Fruit fly (Drosophila melanogaster): ENCODE data around the gene CG32192.
A peak's percentile ranks its signal among the peaks of the same experiment; 100 is the strongest.

The CG32192 gene

DNA sequence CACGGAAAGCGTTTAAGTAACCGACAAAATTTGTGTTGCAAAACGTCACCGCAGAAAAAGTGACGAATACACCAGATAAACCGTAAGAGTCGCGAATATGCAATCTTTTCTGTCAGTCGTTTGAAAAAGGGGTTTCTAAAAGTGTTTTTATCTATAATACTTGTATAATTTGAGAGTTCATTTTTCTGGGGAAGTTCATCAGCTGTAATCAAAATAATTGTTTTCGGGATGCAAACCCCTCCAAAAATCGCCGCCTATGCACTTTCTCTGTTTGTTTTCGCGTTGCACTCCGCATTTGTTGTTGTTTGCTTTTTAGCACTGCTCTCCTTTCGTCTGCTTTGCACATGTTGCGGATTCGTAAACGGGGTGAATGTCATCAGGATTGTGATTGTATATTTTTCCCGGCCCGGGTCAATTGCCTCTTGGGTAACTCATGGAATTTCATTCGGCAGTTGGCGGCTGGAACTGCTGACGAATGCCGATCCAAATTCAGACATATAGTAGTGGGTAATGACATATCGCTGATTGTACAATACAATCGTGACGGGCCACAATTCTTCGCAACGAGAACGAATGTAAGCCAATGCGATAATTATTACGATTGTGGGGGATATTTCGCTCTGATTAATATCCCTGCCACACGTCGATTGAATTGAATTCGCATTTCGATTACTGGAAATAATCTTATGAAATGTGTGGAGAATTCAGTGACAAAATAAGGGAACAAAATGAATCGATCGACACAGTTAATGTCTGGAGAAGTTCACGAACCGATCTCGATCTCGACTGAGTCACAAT, 28.2 kb upstream of the CG32192 start:
- TF ChIP-seq CG8478 (optimal IDR thresholded peaks at IDR 0.05) (no peak), EcR (GFP tag; optimal IDR thresholded peaks at IDR 0.05) (peak; percentile 78 to 80)

DNA sequence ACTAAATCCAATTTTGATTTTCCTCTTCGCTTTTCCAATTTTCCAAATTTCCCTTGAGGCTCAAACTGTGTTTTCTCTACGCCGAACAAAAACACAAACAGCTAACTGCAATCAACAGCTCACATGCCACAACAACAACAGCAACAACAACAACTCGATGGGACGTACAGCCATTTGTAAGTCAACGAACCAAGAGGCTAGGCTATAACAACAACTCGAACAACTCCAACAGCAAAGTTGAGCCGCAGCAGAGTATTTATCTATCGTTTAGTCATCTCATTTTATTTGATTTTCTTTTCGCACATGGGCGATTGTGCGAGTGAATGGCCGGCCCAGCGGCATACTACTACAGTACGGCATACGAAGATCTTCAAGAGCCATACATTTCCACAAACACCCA, 27.3 kb upstream of the CG32192 start:
- no peak for TF ChIP-seq psq (optimal IDR thresholded peaks at IDR 0.05)
- no peak for TF ChIP-seq Dll (optimal IDR thresholded peaks at IDR 0.05)
- TF ChIP-seq pan (optimal IDR thresholded peaks at IDR 0.05): no peak
- no peak for TF ChIP-seq usp (GFP tag; optimal IDR thresholded peaks at IDR 0.05)
- no peak for TF ChIP-seq EcR (GFP tag; optimal IDR thresholded peaks at IDR 0.05)
- no peak for TF ChIP-seq CG8478 (optimal IDR thresholded peaks at IDR 0.05)

DNA sequence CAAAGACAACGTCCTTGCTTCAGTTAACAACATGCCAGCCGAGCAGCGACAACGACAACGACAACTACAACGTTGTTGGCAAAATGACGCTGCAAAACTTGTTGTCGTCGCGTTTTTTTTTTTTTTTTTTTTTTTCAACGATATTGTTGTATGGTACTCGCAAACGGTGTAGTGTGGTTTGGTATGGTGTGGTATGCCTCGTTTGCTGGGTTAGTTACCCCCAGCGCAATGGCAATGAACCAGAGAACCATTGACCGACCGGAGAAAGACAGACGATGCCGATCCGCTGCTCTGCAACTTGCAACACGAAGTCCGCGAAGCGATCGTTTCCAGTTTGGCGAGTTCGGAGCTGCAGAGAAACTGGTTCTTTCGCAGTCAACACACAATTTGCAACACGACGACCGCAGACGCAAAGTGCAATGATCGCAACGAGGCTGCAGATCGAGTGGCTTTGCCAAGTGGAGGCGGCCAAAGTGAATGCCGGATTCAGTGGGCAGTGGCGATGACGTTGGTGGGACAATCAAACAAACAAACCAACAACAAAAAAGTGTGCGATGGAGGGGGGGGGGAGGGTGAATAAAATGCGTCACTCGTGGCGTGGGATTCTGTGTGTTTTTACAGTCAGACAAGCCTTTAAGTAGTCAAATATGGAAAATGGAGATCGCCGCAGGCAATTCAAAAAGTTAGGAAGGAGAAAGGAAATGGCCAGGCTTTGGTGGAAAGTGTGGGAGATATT, 26.8 kb upstream of the CG32192 start:
- TF ChIP-seq EcR (GFP tag; optimal IDR thresholded peaks at IDR 0.05): peak; percentile 64 to 96
- TF ChIP-seq pan (optimal IDR thresholded peaks at IDR 0.05): no peak
- no peak for TF ChIP-seq psq (optimal IDR thresholded peaks at IDR 0.05)

DNA sequence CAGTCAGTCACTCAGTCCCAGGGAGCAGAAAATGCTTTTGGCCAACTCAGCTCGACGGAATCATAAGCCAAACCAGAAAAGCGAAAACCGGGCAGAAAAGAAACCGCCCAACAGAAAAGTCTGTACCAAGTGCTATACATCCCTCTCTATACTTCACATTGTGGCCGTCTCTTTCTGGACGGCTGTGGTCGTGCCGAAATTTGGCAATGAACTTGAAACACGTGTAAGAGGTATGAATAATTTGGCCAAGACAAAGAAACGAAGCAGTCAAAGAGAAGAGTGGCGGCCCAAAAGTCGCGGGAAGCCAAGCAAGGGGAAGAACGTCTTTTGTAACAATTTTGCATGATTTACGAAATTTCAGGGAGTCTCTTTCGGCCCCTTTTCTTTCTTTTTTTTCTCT, 25.8 kb upstream of the CG32192 start:
- TF ChIP-seq pan (optimal IDR thresholded peaks at IDR 0.05): no peak
- no peak for TF ChIP-seq psq (optimal IDR thresholded peaks at IDR 0.05)
- TF ChIP-seq usp (GFP tag; optimal IDR thresholded peaks at IDR 0.05): no peak
- no peak for TF ChIP-seq CG8478 (optimal IDR thresholded peaks at IDR 0.05)
- no peak for TF ChIP-seq EcR (GFP tag; optimal IDR thresholded peaks at IDR 0.05)
- no peak for TF ChIP-seq Dll (optimal IDR thresholded peaks at IDR 0.05)

DNA sequence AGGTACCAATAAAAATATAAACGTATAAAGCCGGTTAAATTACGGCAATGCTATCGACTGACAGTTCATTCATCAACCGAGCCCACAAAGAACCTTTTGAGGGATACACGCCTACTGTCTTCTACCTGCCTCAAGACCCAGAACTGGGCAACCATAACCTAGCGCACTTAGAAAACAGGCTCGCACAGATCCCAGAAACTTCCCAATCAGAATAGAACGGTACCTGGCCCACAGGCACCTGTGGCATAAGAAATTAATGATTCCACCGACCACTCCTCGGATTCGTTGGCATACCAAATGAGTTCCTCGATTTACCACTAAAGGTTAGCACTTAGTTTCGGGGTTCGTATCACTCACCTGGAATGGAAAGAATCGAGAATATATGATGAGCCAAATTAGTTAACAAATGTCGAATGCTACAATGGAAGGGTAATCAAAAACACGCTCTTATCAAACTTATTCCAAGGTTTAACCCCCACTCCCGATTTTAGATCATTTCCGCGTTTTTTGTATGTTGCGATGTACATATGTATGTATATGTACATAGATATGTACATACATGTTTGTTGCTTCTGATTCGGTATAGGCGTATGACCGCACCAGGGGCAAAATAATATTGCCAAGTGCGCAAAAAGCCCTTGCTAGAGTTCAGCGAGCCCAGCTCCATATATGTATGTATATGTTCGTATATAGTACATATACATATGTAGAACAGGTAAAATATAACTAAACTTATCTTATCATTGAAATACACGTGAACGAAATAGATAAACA, 24.8 kb upstream of the CG32192 start:
- TF ChIP-seq usp (GFP tag; optimal IDR thresholded peaks at IDR 0.05): no peak

DNA sequence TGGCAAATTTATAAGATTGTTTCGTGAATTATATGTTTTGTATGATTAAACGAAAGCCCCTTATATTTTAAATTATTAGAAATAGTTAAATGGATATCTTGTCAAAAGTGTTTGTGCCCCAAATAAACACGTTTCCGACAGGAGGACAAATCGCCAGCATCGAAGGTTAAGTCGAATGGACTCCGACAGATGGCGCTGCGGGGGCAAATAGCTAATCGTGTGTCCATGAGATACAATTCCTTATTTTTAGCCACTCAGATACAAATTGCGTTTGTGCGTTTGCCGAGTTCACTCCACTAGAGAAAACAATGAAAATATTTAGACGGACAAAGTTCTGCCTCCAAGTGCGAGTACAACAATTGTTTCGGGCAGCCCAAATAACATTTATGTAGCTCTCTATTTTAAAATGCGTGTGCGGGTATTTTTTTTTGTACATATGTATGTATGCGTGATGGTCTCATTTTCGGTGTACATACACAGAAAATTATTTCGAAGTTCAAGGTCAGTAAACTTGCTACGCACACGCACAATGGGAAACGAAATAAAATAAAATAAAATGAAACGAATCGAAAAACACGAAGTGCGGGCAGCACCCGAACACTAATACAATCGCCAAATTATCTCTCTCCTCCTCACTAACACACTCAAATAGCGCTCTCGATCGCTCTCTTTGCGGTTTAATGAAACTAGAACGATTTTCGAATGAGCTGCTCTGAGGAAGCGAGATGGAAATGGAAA, 23.8 kb upstream of the CG32192 start:
- TF ChIP-seq pan (optimal IDR thresholded peaks at IDR 0.05) (no peak), EcR (GFP tag; optimal IDR thresholded peaks at IDR 0.05) (peak; percentile 6 to 66)

DNA sequence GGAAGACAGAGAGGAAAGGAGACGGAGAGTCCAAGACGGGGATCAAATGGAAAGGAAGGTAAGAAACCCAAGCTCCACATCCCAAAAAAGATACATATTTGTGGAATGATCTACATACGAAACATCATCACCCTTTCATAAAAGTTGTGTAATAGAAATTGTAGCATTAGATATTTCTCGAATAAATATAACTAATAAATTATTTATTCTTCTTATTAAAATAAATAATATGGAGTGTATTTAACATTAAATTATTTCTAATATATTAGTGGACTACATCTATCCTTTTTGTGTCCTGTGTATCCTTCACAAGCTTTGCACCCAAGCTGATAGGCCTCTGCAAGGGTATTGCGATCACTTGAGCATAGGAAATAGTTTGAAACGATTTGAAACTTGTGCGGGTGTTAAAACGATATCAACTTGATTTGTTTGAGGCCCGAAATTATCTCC, 23.2 kb upstream of the CG32192 start:
- TF ChIP-seq Dll (optimal IDR thresholded peaks at IDR 0.05): no peak
- TF ChIP-seq pan (optimal IDR thresholded peaks at IDR 0.05): no peak
- no peak for TF ChIP-seq usp (GFP tag; optimal IDR thresholded peaks at IDR 0.05)
- no peak for TF ChIP-seq psq (optimal IDR thresholded peaks at IDR 0.05)
- TF ChIP-seq CG8478 (optimal IDR thresholded peaks at IDR 0.05): no peak
- no peak for TF ChIP-seq EcR (GFP tag; optimal IDR thresholded peaks at IDR 0.05)

DNA sequence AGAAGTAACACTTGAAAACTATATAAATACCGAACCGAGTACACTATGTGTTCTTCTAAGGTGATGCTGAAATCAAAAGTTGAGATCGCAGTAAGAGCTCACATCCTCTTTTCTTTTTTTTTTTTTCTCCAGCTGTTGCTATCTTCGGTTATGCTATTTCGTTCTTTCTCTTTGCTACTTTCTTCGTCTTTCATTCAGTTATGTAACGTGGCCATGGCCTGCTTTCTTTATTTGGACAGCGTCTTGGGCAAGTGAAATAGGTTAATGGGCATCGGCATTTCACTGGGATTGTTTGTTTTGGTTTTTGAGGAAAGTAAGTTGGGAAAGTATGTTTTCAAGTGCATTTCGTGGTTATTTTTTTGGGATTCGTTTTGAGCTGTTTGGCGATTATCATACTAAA, 22.5 kb upstream of the CG32192 start:
- TF ChIP-seq psq (optimal IDR thresholded peaks at IDR 0.05) (no peak), pan (optimal IDR thresholded peaks at IDR 0.05) (no peak), EcR (GFP tag; optimal IDR thresholded peaks at IDR 0.05) (no peak), usp (GFP tag; optimal IDR thresholded peaks at IDR 0.05) (no peak), CG8478 (optimal IDR thresholded peaks at IDR 0.05) (no peak), Dll (optimal IDR thresholded peaks at IDR 0.05) (no peak)

DNA sequence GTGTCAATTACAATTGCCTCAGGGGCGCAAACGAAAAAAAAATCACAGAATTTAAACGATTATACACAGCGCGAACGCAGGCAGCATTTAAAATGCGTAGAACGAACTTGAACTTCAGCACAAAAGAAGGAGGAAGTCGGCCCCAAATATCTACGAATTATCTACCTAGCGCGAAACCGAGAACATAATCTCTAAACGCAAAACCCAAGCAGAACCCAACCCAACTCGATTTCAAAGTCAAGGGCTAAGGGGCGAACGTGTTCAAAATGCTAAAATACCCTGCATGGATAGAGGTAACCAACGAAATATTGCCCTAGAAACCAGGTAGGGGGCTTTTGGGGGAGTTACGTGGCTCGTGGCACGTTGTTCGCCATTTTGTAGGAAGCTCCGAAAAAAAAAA, 21.6 kb upstream of the CG32192 start:
- no peak for TF ChIP-seq CG8478 (optimal IDR thresholded peaks at IDR 0.05)
- no peak for TF ChIP-seq EcR (GFP tag; optimal IDR thresholded peaks at IDR 0.05)
- no peak for TF ChIP-seq psq (optimal IDR thresholded peaks at IDR 0.05)

DNA sequence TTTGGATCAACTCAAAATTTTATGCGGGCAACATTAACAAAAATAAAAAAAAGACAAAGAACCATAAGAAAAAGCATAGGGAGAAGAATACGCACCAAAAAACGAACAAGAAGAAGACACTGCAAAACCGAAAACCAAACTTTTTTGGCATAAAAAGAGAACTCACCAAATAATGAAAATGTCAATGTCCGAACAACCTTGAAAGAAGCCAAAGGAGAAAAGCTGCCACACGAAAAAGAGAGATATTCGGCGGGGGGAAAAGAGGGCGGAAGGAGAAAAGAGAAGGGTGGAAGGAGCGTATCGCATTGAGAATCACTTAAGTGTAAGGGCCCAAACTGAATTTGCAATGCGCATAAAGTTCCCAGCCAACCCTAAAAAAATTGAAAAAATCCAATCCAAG, 21.1 kb upstream of the CG32192 start:
- TF ChIP-seq pan (optimal IDR thresholded peaks at IDR 0.05): no peak
- no peak for TF ChIP-seq CG8478 (optimal IDR thresholded peaks at IDR 0.05)
- no peak for TF ChIP-seq psq (optimal IDR thresholded peaks at IDR 0.05)
- no peak for TF ChIP-seq usp (GFP tag; optimal IDR thresholded peaks at IDR 0.05)
- peak in 1 of 2 experiments; percentile 50 for TF ChIP-seq EcR (GFP tag; optimal IDR thresholded peaks at IDR 0.05)
- TF ChIP-seq Dll (optimal IDR thresholded peaks at IDR 0.05): no peak

DNA sequence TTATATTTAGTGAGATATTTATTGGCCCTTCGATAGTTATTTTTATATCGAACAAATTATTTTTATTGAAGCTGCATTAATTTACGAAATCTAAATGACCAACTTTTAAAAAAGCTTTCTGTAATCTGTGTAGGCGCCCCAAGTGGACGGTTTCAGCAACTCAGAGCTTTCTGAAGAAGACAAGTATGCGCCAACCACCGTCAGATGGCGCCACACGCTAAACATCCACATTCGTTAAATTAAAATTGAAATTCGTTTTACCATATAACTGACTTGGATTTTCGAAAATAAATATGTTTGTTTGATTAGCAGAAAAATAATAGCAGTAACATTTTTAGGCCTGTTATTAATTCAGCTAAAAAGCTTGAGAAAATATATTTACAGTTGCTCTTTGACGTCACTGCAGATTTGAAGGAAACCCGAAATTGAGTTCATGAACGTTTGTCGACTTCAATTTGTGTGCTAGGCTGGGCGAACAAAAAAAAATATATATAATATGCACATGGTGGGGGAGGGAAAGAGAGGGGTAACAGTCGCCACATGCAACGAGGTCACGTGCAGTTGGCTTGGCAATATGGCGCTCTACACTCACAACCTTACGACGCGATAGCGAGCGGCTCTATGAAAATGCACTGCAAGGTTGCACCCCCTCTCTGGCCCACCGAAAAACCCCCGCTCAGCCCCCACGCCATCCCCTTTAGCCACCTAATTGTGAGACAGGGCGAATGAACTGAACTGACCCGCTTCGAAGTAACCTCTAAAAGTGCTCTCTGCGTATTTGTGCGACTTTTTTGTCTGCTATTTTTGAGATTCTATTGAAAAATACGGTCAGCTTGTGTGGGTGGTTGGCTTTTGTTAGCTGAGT, 20.2 kb upstream of the CG32192 start:
- TF ChIP-seq EcR (GFP tag; optimal IDR thresholded peaks at IDR 0.05) (peak in 1 of 2 experiments; percentile 60), Dll (optimal IDR thresholded peaks at IDR 0.05) (no peak), usp (GFP tag; optimal IDR thresholded peaks at IDR 0.05) (no peak), CG8478 (optimal IDR thresholded peaks at IDR 0.05) (no peak), psq (optimal IDR thresholded peaks at IDR 0.05) (no peak)

All from whole organism.